Fruit fly (Drosophila melanogaster) whole organism, prepupa: Measurements from ENCODE around the gene Adss.

Experiments used
- CG10631 ChIP-seq: fragments of 200-800 bp; sonication (Bioruptor generic); optimal IDR thresholded peaks from 2 replicates; lab custom pipeline; 2016; ENCODE audit warnings: missing biosample characterization, missing genetic modification characterization
- CG11294 ChIP-seq: fragments of 200-800 bp; sonication (Bioruptor generic); IDR thresholded peaks from 2 replicates; pipeline ENCODE4 v1.3.6; 2022; ENCODE audit warnings: missing biosample characterization, missing genetic modification characterization
- CG11762 ChIP-seq: fragments of 200-800 bp; sonication (Bioruptor generic); optimal IDR thresholded peaks from 3 replicates; lab custom pipeline; 2016; ENCODE audit warnings: missing biosample characterization, missing genetic modification characterization; ENCODE audit not compliant: insufficient read depth
- CG11902 ChIP-seq: fragments of 200-800 bp; sonication (Bioruptor generic); optimal IDR thresholded peaks from 3 replicates; lab custom pipeline; 2016; ENCODE audit warnings: missing biosample characterization, missing genetic modification characterization
- CG15336 ChIP-seq: fragments of 200-800 bp; sonication (Bioruptor generic); IDR thresholded peaks from 2 replicates; pipeline ENCODE4 v1.3.6; 2022; ENCODE audit warnings: missing biosample characterization, missing genetic modification characterization
- CG1621 ChIP-seq: fragments of 200-800 bp; sonication (Bioruptor generic); optimal IDR thresholded peaks from 3 replicates; lab custom pipeline; 2018; ENCODE audit warnings: missing biosample characterization, mild to moderate bottlenecking, missing genetic modification characterization
- CG32006 ChIP-seq: fragments of 200-800 bp; sonication (Bioruptor generic); optimal IDR thresholded peaks from 3 replicates; lab custom pipeline; 2017; ENCODE audit warnings: missing biosample characterization, mild to moderate bottlenecking, missing genetic modification characterization
- CG34406 ChIP-seq: fragments of 200-800 bp; sonication (Bioruptor generic); optimal IDR thresholded peaks from 3 replicates; lab custom pipeline; 2016; ENCODE audit warnings: missing biosample characterization, missing genetic modification characterization
- CG3919 ChIP-seq: fragments of 200-800 bp; sonication (Bioruptor generic); optimal IDR thresholded peaks from 3 replicates; lab custom pipeline; 2016; ENCODE audit warnings: missing biosample characterization, missing genetic modification characterization
- CG4318 ChIP-seq: fragments of 200-800 bp; sonication (Bioruptor generic); optimal IDR thresholded peaks from 3 replicates; lab custom pipeline; 2017; ENCODE audit warnings: missing biosample characterization, mild to moderate bottlenecking, missing genetic modification characterization
- CG6163 ChIP-seq: fragments of 200-800 bp; sonication (Bioruptor generic); IDR thresholded peaks from 3 replicates; pipeline ENCODE4 v1.3.6; 2022; ENCODE audit warnings: missing biosample characterization, missing genetic modification characterization
- CG6276 ChIP-seq: fragments of 200-800 bp; sonication (Bioruptor generic); optimal IDR thresholded peaks from 2 replicates; lab custom pipeline; 2017; ENCODE audit warnings: missing biosample characterization, mild to moderate bottlenecking, missing genetic modification characterization
- CG6808 ChIP-seq: fragments of 200-800 bp; sonication (Bioruptor generic); optimal IDR thresholded peaks from 3 replicates; lab custom pipeline; 2017; ENCODE audit warnings: missing biosample characterization, missing genetic modification characterization, mild to moderate bottlenecking, moderate library complexity, missing genetic modification reagents
- CG6854 ChIP-seq: fragments of 200-800 bp; sonication (Bioruptor generic); optimal IDR thresholded peaks from 2 replicates; lab custom pipeline; 2017; ENCODE audit warnings: missing biosample characterization, mild to moderate bottlenecking, missing genetic modification characterization
- CG7368 ChIP-seq: fragments of 200-800 bp; sonication (Bioruptor generic); optimal IDR thresholded peaks from 3 replicates; lab custom pipeline; 2016; ENCODE audit warnings: missing biosample characterization, missing genetic modification characterization
- CG8319 ChIP-seq: fragments of 200-800 bp; sonication (Bioruptor generic); optimal IDR thresholded peaks from 3 replicates; lab custom pipeline; 2016; ENCODE audit warnings: missing biosample characterization, missing genetic modification characterization
- CG8632 ChIP-seq: fragments of 200-800 bp; sonication (Bioruptor generic); optimal IDR thresholded peaks from 3 replicates; lab custom pipeline; 2016; ENCODE audit warnings: missing biosample characterization, missing genetic modification characterization
- Eip75B ChIP-seq: fragments of 200-800 bp; sonication (Bioruptor generic); optimal IDR thresholded peaks from 3 replicates; lab custom pipeline; 2016; ENCODE audit warnings: missing biosample characterization, missing genetic modification characterization
- Eip78C ChIP-seq: fragments of 200-800 bp; sonication (Bioruptor generic); peaks from one replicate; lab custom pipeline; 2016; ENCODE audit warnings: missing biosample characterization, missing genetic modification characterization
- Eip93F ChIP-seq: fragments of 200-800 bp; sonication (Bioruptor generic); optimal IDR thresholded peaks from 2 replicates; lab custom pipeline; 2016; ENCODE audit warnings: missing biosample characterization, mild to moderate bottlenecking, missing genetic modification characterization
- Ets21C ChIP-seq: fragments of 200-800 bp; sonication (Bioruptor generic); optimal IDR thresholded peaks from 3 replicates; lab custom pipeline; 2016; ENCODE audit warnings: missing biosample characterization, missing genetic modification characterization
- Ets96B ChIP-seq: fragments of 200-800 bp; optimal IDR thresholded peaks from 2 replicates; lab custom pipeline; 2019; ENCODE audit warnings: missing biosample characterization, mild to moderate bottlenecking, missing genetic modification characterization, moderate library complexity
- Gug ChIP-seq: fragments of 200-800 bp; sonication (Bioruptor generic); IDR thresholded peaks from 2 replicates; pipeline ENCODE4 v1.3.6; 2022; ENCODE audit warnings: missing biosample characterization, missing genetic modification characterization
- Hr39 ChIP-seq: fragments of 200-800 bp; sonication (Bioruptor generic); optimal IDR thresholded peaks from 2 replicates; lab custom pipeline; 2016; ENCODE audit warnings: missing biosample characterization, missing genetic modification characterization
- Lpt ChIP-seq: fragments of 200-800 bp; sonication (Bioruptor generic); optimal IDR thresholded peaks from 3 replicates; lab custom pipeline; 2016; ENCODE audit warnings: missing biosample characterization, missing genetic modification characterization
- Smox ChIP-seq: fragments of 200-800 bp; sonication (Bioruptor generic); optimal IDR thresholded peaks from 3 replicates; lab custom pipeline; 2016; ENCODE audit warnings: missing biosample characterization, missing genetic modification characterization
- Sox102F ChIP-seq: fragments of 200-800 bp; sonication (Bioruptor generic); optimal IDR thresholded peaks from 2 replicates; lab custom pipeline; 2016; ENCODE audit warnings: missing biosample characterization, mild to moderate bottlenecking, missing genetic modification characterization
- Sox14 ChIP-seq: fragments of 200-800 bp; sonication (Bioruptor generic); optimal IDR thresholded peaks from 3 replicates; lab custom pipeline; 2016; ENCODE audit warnings: missing biosample characterization, missing genetic modification characterization
- Sox15 ChIP-seq: fragments of 200-800 bp; sonication (Bioruptor generic); optimal IDR thresholded peaks from 3 replicates; lab custom pipeline; 2016; ENCODE audit warnings: missing biosample characterization, missing genetic modification characterization
- achi ChIP-seq: fragments of 200-800 bp; sonication (Bioruptor generic); optimal IDR thresholded peaks from 3 replicates; lab custom pipeline; 2016; ENCODE audit warnings: missing biosample characterization, missing genetic modification characterization
- acj6 ChIP-seq: fragments of 200-800 bp; sonication (Bioruptor generic); optimal IDR thresholded peaks from 3 replicates; lab custom pipeline; 2016; ENCODE audit warnings: missing biosample characterization, missing genetic modification characterization
- dac ChIP-seq: fragments of 200-800 bp; sonication (Bioruptor generic); optimal IDR thresholded peaks from 2 replicates; lab custom pipeline; 2017; ENCODE audit warnings: missing biosample characterization, mild to moderate bottlenecking, missing genetic modification characterization
- eg ChIP-seq: fragments of 200-800 bp; sonication (Bioruptor generic); IDR thresholded peaks from 3 replicates; pipeline ENCODE4 v1.3.6; 2022; ENCODE audit warnings: missing biosample characterization, missing genetic modification characterization
- fd59A ChIP-seq: fragments of 200-800 bp; sonication (Bioruptor generic); optimal IDR thresholded peaks from 2 replicates; lab custom pipeline; 2017; ENCODE audit warnings: missing biosample characterization, mild to moderate bottlenecking, missing genetic modification characterization, missing genetic modification reagents
- fd85E ChIP-seq: fragments of 200-800 bp; sonication (Bioruptor generic); optimal IDR thresholded peaks from 3 replicates; lab custom pipeline; 2016; ENCODE audit warnings: missing biosample characterization, missing genetic modification characterization
- fkh ChIP-seq: fragments of 200-800 bp; sonication (Bioruptor generic); optimal IDR thresholded peaks from 3 replicates; lab custom pipeline; 2017; ENCODE audit warnings: missing biosample characterization, mild to moderate bottlenecking, missing genetic modification characterization, moderate library complexity
- lz ChIP-seq: fragments of 200-800 bp; sonication (Bioruptor generic); optimal IDR thresholded peaks from 3 replicates; lab custom pipeline; 2016; ENCODE audit warnings: missing biosample characterization, missing genetic modification characterization
- net ChIP-seq: fragments of 200-800 bp; sonication (Bioruptor generic); optimal IDR thresholded peaks from 3 replicates; lab custom pipeline; 2016; ENCODE audit warnings: missing biosample characterization, missing genetic modification characterization
- pdm3 ChIP-seq: fragments of 200-800 bp; sonication (Bioruptor generic); optimal IDR thresholded peaks from 3 replicates; lab custom pipeline; 2016; ENCODE audit warnings: missing biosample characterization, missing genetic modification characterization
- salr ChIP-seq, 2 experiments: fragments of 200-800 bp; sonication (Bioruptor generic); optimal IDR thresholded peaks; 3 replicates each; lab custom pipeline; 2016 to 2018; ENCODE audit warnings: missing biosample characterization in 2 of 2, missing genetic modification characterization in 2 of 2, mild to moderate bottlenecking in 1 of 2
- spab ChIP-seq: fragments of 200-800 bp; sonication (Bioruptor generic); optimal IDR thresholded peaks from 2 replicates; lab custom pipeline; 2017; ENCODE audit warnings: missing biosample characterization, mild to moderate bottlenecking, missing genetic modification characterization, missing genetic modification reagents
- ss ChIP-seq, 2 experiments: fragments of 200-800 bp; sonication (Bioruptor generic); optimal IDR thresholded peaks; 2 replicates in 1 of 2; 3 replicates in 1 of 2; lab custom pipeline; 2017 to 2018; ENCODE audit warnings: mild to moderate bottlenecking in 2 of 2, missing biosample characterization in 2 of 2, missing genetic modification characterization in 2 of 2, moderate library complexity in 1 of 2
- svp ChIP-seq: fragments of 200-800 bp; sonication (Bioruptor generic); peaks from one replicate; lab custom pipeline; 2016; ENCODE audit warnings: missing biosample characterization, missing genetic modification characterization
- topi ChIP-seq: fragments of 200-800 bp; sonication (Bioruptor generic); optimal IDR thresholded peaks from 3 replicates; lab custom pipeline; 2016; ENCODE audit warnings: missing biosample characterization, missing genetic modification characterization
- vri ChIP-seq: fragments of 200-800 bp; sonication (Bioruptor generic); optimal IDR thresholded peaks from 3 replicates; lab custom pipeline; 2016; ENCODE audit warnings: missing biosample characterization, mild to moderate bottlenecking, missing genetic modification characterization

Gene Adss

DNA sequence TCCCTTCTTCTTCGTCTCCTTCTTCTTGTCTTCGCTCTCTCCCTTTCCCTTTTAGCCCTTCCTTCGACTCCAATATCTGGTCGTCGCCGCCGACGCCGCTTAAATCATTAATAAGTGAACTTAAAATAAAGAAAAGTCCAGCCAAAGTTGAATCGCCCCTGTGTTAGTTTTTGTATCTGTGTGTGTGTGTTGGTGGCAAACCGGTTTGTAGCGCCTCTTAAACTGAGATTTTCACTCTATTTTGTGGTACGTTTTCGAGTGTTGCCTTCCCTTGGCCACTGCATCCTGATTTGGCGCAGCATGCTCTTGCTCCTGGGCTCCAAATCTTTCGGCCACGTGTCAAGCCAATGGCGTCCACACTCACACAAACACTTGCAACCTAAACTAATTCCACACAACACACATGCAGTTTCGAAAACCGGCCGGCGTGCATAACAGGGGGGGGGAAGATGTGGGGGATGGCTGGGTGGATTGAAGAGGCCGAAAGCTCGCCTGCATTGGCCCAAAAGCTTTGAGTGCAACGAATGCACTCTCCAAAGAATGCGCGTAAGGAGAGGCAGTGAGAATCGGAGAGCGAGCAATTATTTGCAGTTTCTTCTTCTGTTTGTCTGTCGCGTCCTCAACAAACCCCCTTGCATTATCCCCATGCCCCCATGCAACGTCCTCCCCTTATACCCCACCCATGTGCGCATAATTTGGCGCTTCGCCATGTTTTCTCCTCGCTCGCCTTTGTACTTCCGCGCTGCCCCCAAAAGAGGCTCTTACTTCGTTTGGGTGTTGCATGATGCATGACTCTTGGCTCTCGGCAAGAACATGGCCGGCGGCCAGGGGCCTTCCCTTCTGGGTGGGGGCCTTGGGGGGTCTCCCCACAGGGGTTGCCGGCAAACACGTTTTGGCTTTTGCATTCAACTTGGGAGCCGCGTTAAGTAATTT, 45.7 kb downstream of the Adss start (continued):
- TF ChIP-seq CG34406 (no peak), fkh (GFP tag; lab: Kevin White, UChicago) (no peak), ss (GFP tag; optimal IDR thresholded peaks at IDR 0.05; lab: Kevin White, UChicago) (peak; percentile 38 to 74), CG6854 (peak; percentile 47), Eip78C (GFP tag; lab: Kevin White, UChicago) (peak; percentile 18), Eip93F (GFP tag; lab: Kevin White, UChicago) (no peak), CG4318 (GFP tag; lab: Kevin White, UChicago) (no peak), Ets21C (GFP tag; lab: Kevin White, UChicago) (no peak), fd59A (GFP tag; lab: Kevin White, UChicago) (no peak), svp (GFP tag; lab: Kevin White, UChicago) (peak; percentile 50), CG6808 (GFP tag; lab: Kevin White, UChicago) (peak; percentile 14), achi (GFP tag; lab: Kevin White, UChicago) (peak; percentile 44), CG6276 (peak; percentile 47)

DNA sequence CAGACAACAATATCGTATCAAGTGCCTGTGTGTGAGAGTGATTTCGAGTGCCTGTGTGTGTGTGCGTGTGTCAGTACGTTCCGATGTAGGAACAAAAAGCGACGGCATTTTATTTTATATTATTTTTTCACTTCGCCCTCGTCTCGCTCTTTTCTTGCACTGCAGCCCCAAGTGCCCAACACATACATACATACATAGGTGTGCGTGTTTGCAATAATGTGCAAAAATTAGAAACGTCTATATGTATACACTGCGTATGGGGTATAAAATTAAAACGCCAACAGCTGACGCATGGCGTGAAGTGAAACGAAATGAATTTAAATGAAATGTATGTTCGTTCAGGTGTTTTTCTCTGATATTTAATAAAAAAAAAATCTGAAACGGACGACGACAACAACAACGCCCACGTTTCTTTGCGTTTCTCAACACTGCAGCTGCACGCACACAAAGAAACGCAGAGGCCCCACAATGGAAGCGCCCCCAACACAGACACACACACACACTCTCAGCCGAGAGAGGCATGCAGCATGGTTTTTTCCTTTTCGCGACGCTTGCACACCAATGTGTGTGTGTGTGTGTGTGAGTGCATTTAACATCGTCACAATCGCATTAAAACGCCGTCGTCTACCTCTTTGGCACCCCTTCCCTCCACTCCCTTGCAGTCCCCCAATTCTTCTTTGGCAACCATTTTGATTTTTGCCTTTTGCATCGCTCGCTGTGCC, 46.5 kb downstream of the Adss start:
- TF ChIP-seq Sox15 (GFP tag; lab: Kevin White, UChicago), result no peak
- peak; percentile 54; the same call in 1 of the 3 replicates for TF ChIP-seq eg (GFP tag; lab: Robert Waterston, UW)
- peak; percentile 44 for TF ChIP-seq CG4318 (GFP tag; lab: Kevin White, UChicago)
- no peak for TF ChIP-seq CG11762 (GFP tag; lab: Kevin White, UChicago)
- peak; percentile 64 for TF ChIP-seq CG10631
- TF ChIP-seq Eip78C (GFP tag; lab: Kevin White, UChicago), result peak; percentile 85
- peak; percentile 74 for TF ChIP-seq CG6163
- TF ChIP-seq vri (GFP tag; lab: Kevin White, UChicago), result peak; percentile 64
- TF ChIP-seq acj6 (GFP tag; lab: Kevin White, UChicago), result peak; percentile 57
- no peak for TF ChIP-seq fd85E (GFP tag; lab: Kevin White, UChicago)
- TF ChIP-seq CG8632 (GFP tag; lab: Kevin White, UChicago), result peak; percentile 38
- no peak for TF ChIP-seq Eip93F (GFP tag; lab: Kevin White, UChicago)
- TF ChIP-seq CG11294 (GFP tag; lab: Robert Waterston, UW), result peak; percentile 6; the same call in 1 of the 2 replicates
- TF ChIP-seq net (GFP tag; lab: Kevin White, UChicago), result peak; percentile 55
- TF ChIP-seq CG6808 (GFP tag; lab: Kevin White, UChicago), result peak; percentile 67
- peak; percentile 38 for TF ChIP-seq spab
- TF ChIP-seq Sox102F (GFP tag; lab: Kevin White, UChicago), result peak; percentile 43
- peak; percentile 71 for TF ChIP-seq Eip75B (GFP tag; lab: Kevin White, UChicago)
- TF ChIP-seq topi (GFP tag; lab: Kevin White, UChicago), result peak; percentile 43
- peak; percentile 58 for TF ChIP-seq lz (GFP tag; lab: Kevin White, UChicago)
- TF ChIP-seq Smox, result peak; percentile 55
- TF ChIP-seq CG3919, result peak; percentile 55
- peak; percentile 29 for TF ChIP-seq fd59A (GFP tag; lab: Kevin White, UChicago)
- TF ChIP-seq CG7368 (GFP tag; lab: Kevin White, UChicago), result peak; percentile 49
- TF ChIP-seq svp (GFP tag; lab: Kevin White, UChicago), result peak; percentile 77
- TF ChIP-seq CG8319, result peak; percentile 38
- TF ChIP-seq CG11902 (GFP tag; lab: Kevin White, UChicago), result no peak
- TF ChIP-seq CG1621 (tag; lab: Kevin White, UChicago), result no peak
- TF ChIP-seq CG6854, result no peak
- TF ChIP-seq dac (GFP tag; lab: Kevin White, UChicago), result peak; percentile 1
- TF ChIP-seq CG32006 (GFP tag; lab: Kevin White, UChicago), result peak; percentile 68
- TF ChIP-seq pdm3 (GFP tag; lab: Kevin White, UChicago), result peak; percentile 59
- peak; percentile 24 for TF ChIP-seq Hr39 (GFP tag; lab: Kevin White, UChicago)
- TF ChIP-seq Ets21C (GFP tag; lab: Kevin White, UChicago), result peak; percentile 48
- peak in 1 of 2 experiments; percentile 42 for TF ChIP-seq salr (GFP tag; optimal IDR thresholded peaks at IDR 0.05; lab: Kevin White, UChicago)
- TF ChIP-seq Gug (GFP tag; lab: Robert Waterston, UW), result no peak
- peak; percentile 33; the same call in 1 of the 2 replicates for TF ChIP-seq CG15336 (GFP tag; lab: Robert Waterston, UW)
- TF ChIP-seq Lpt (GFP tag; lab: Kevin White, UChicago), result peak; percentile 69
- no peak for TF ChIP-seq fkh (GFP tag; lab: Kevin White, UChicago)
- TF ChIP-seq Ets96B (tag; lab: Kevin White, UChicago), result peak; percentile 62
- peak; percentile 46 for TF ChIP-seq CG34406
- TF ChIP-seq Sox14, result peak; percentile 85
